Worm (Caenorhabditis elegans): ENCODE results near the gene nrde-1.

DNA sequence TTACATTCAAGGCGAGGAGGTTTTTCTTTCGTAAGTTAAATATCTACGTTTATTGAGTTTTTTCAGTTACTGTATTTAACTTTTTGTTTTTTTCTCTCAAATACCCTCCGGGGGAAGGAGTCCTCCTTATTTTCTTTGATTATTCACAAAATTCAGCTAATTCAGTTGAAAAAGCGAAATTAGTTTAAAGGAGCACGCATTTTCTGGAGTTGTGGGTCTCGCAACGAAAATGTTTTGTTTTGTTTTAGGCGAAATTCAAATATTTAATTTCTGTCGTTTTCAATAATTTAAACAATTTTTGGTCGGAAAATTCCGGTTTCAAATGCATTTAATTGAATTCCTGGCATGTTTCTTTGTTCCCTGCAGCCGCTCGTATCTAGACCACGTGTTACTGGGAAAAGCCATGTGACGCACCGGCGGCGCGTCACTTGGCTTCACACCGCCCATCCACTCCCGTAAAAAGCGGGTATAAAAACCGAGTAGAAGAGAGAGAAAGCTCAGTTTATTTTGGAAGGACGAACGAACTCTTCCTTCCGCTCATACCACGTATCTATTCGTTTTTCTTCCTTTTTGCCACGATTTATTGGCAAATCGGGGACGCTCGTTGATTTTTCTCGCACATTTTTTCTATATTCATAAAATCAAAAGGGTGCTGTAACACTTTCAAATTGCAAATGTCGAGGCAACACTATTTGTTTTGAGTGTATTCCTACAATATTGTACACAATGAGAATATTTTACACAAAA is 22.4 kb downstream of the nrde-1 start:
- TF ChIP-seq dao-5 (tag; optimal IDR thresholded peaks at IDR 0.05) (no peak), W03F9.2 (tag; optimal IDR thresholded peaks at IDR 0.05) (no peak)
